Worm (Caenorhabditis elegans): ENCODE data around the gene D2023.3.

- TF ChIP-seq tbx-37 (GFP tag; conservative IDR thresholded peaks at IDR 0.05) = no peak
- TF ChIP-seq F13C5.2 (tag; optimal IDR thresholded peaks at IDR 0.05) = peak; percentile 27
- peak; percentile 84 for TF ChIP-seq hmg-4 (GFP tag; optimal IDR thresholded peaks at IDR 0.05)
- TF ChIP-seq pes-1 (GFP tag; IDR thresholded peaks at IDR 0.05) = no peak
- 0 out of 2 replicates have a peak, but pooled peaks have one; percentile 34 for TF ChIP-seq flt-1 (GFP tag; IDR thresholded peaks at IDR 0.05)
- no peak for TF ChIP-seq ama-1 (optimal IDR thresholded peaks at IDR 0.05)
- TF ChIP-seq scrt-1 (GFP tag; IDR thresholded peaks at IDR 0.05) = no peak
- TF ChIP-seq aly-1 (tag; optimal IDR thresholded peaks at IDR 0.05) = peak; percentile 74
- TF ChIP-seq ets-7 (tag; optimal IDR thresholded peaks at IDR 0.05) = peak; percentile 47
- no peak for TF ChIP-seq hnd-1 (tag; optimal IDR thresholded peaks at IDR 0.05)
- no peak for TF ChIP-seq hmbx-1 (tag; optimal IDR thresholded peaks at IDR 0.05)
- TF ChIP-seq sea-1 (GFP tag; conservative IDR thresholded peaks at IDR 0.05) = no peak
- no peak for TF ChIP-seq ceh-36 (tag; optimal IDR thresholded peaks at IDR 0.05)
These were observed 33.0 kb upstream of the D2023.3 start for ce11 chrV:11844828-11845227.
